Fruit fly (Drosophila melanogaster) whole organism, prepupa: ENCODE data around the gene CG44142.

Experiments used
- Blimp-1 ChIP-seq: fragments of 200-800 bp; sonication (Bioruptor generic); optimal IDR thresholded peaks from 3 replicates; lab custom pipeline; 2017; ENCODE audit warnings: missing biosample characterization, missing genetic modification characterization, mild to moderate bottlenecking, moderate library complexity, missing genetic modification reagents
- CG10631 ChIP-seq: fragments of 200-800 bp; sonication (Bioruptor generic); optimal IDR thresholded peaks from 2 replicates; lab custom pipeline; 2016; ENCODE audit warnings: missing biosample characterization, missing genetic modification characterization
- CG11294 ChIP-seq: fragments of 200-800 bp; sonication (Bioruptor generic); IDR thresholded peaks from 2 replicates; pipeline ENCODE4 v1.3.6; 2022; ENCODE audit warnings: missing biosample characterization, missing genetic modification characterization
- CG16779 ChIP-seq: fragments of 200-800 bp; sonication (Bioruptor generic); optimal IDR thresholded peaks from 3 replicates; lab custom pipeline; 2017; ENCODE audit warnings: missing biosample characterization, mild to moderate bottlenecking, missing genetic modification characterization
- CG3032 ChIP-seq: fragments of 200-800 bp; optimal IDR thresholded peaks from 2 replicates; lab custom pipeline; 2019; ENCODE audit warnings: missing biosample characterization, mild to moderate bottlenecking, missing genetic modification characterization, moderate library complexity
- CG31627 ChIP-seq: fragments of 200-800 bp; sonication (Bioruptor generic); optimal IDR thresholded peaks from 3 replicates; lab custom pipeline; 2016; ENCODE audit warnings: missing biosample characterization, missing genetic modification characterization
- CG32006 ChIP-seq: fragments of 200-800 bp; sonication (Bioruptor generic); optimal IDR thresholded peaks from 3 replicates; lab custom pipeline; 2017; ENCODE audit warnings: missing biosample characterization, mild to moderate bottlenecking, missing genetic modification characterization
- CG34406 ChIP-seq: fragments of 200-800 bp; sonication (Bioruptor generic); optimal IDR thresholded peaks from 3 replicates; lab custom pipeline; 2016; ENCODE audit warnings: missing biosample characterization, missing genetic modification characterization
- CG3919 ChIP-seq: fragments of 200-800 bp; sonication (Bioruptor generic); optimal IDR thresholded peaks from 3 replicates; lab custom pipeline; 2016; ENCODE audit warnings: missing biosample characterization, missing genetic modification characterization
- CG4318 ChIP-seq: fragments of 200-800 bp; sonication (Bioruptor generic); optimal IDR thresholded peaks from 3 replicates; lab custom pipeline; 2017; ENCODE audit warnings: missing biosample characterization, mild to moderate bottlenecking, missing genetic modification characterization
- CG6163 ChIP-seq: fragments of 200-800 bp; sonication (Bioruptor generic); IDR thresholded peaks from 3 replicates; pipeline ENCODE4 v1.3.6; 2022; ENCODE audit warnings: missing biosample characterization, missing genetic modification characterization
- CG6276 ChIP-seq: fragments of 200-800 bp; sonication (Bioruptor generic); optimal IDR thresholded peaks from 2 replicates; lab custom pipeline; 2017; ENCODE audit warnings: missing biosample characterization, mild to moderate bottlenecking, missing genetic modification characterization
- CG6792 ChIP-seq: fragments of 200-800 bp; sonication (Bioruptor generic); optimal IDR thresholded peaks from 3 replicates; lab custom pipeline; 2016; ENCODE audit warnings: missing biosample characterization, missing genetic modification characterization
- CG6808 ChIP-seq: fragments of 200-800 bp; sonication (Bioruptor generic); optimal IDR thresholded peaks from 3 replicates; lab custom pipeline; 2017; ENCODE audit warnings: missing biosample characterization, missing genetic modification characterization, mild to moderate bottlenecking, moderate library complexity, missing genetic modification reagents
- CG7368 ChIP-seq: fragments of 200-800 bp; sonication (Bioruptor generic); optimal IDR thresholded peaks from 3 replicates; lab custom pipeline; 2016; ENCODE audit warnings: missing biosample characterization, missing genetic modification characterization
- CG8119 ChIP-seq: fragments of 200-800 bp; sonication (Bioruptor generic); IDR thresholded peaks from 3 replicates; pipeline ENCODE4 v1.3.6; 2022; ENCODE audit warnings: missing biosample characterization, missing genetic modification characterization
- CG8319 ChIP-seq: fragments of 200-800 bp; sonication (Bioruptor generic); optimal IDR thresholded peaks from 3 replicates; lab custom pipeline; 2016; ENCODE audit warnings: missing biosample characterization, missing genetic modification characterization
- CG8632 ChIP-seq: fragments of 200-800 bp; sonication (Bioruptor generic); optimal IDR thresholded peaks from 3 replicates; lab custom pipeline; 2016; ENCODE audit warnings: missing biosample characterization, missing genetic modification characterization
- CG9139 ChIP-seq: fragments of 200-800 bp; sonication (Bioruptor generic); optimal IDR thresholded peaks from 3 replicates; lab custom pipeline; 2017; ENCODE audit warnings: missing biosample characterization, mild to moderate bottlenecking, missing genetic modification characterization
- Eip75B ChIP-seq: fragments of 200-800 bp; sonication (Bioruptor generic); optimal IDR thresholded peaks from 3 replicates; lab custom pipeline; 2016; ENCODE audit warnings: missing biosample characterization, missing genetic modification characterization
- Eip78C ChIP-seq: fragments of 200-800 bp; sonication (Bioruptor generic); peaks from one replicate; lab custom pipeline; 2016; ENCODE audit warnings: missing biosample characterization, missing genetic modification characterization
- Eip93F ChIP-seq: fragments of 200-800 bp; sonication (Bioruptor generic); optimal IDR thresholded peaks from 2 replicates; lab custom pipeline; 2016; ENCODE audit warnings: missing biosample characterization, mild to moderate bottlenecking, missing genetic modification characterization
- Ets21C ChIP-seq: fragments of 200-800 bp; sonication (Bioruptor generic); optimal IDR thresholded peaks from 3 replicates; lab custom pipeline; 2016; ENCODE audit warnings: missing biosample characterization, missing genetic modification characterization
- Ets96B ChIP-seq: fragments of 200-800 bp; optimal IDR thresholded peaks from 2 replicates; lab custom pipeline; 2019; ENCODE audit warnings: missing biosample characterization, mild to moderate bottlenecking, missing genetic modification characterization, moderate library complexity
- Hr38 ChIP-seq: sonication (Bioruptor generic); optimal IDR thresholded peaks from 2 replicates; lab custom pipeline; 2016; ENCODE audit warnings: missing biosample characterization, missing genetic modification characterization
- Hr39 ChIP-seq: fragments of 200-800 bp; sonication (Bioruptor generic); optimal IDR thresholded peaks from 2 replicates; lab custom pipeline; 2016; ENCODE audit warnings: missing biosample characterization, missing genetic modification characterization
- Hr4 ChIP-seq: fragments of 200-800 bp; sonication (Bioruptor generic); optimal IDR thresholded peaks from 3 replicates; lab custom pipeline; 2016; ENCODE audit warnings: missing biosample characterization, missing genetic modification characterization
- Met ChIP-seq: fragments of 200-800 bp; sonication (Bioruptor generic); optimal IDR thresholded peaks from 3 replicates; lab custom pipeline; 2016; ENCODE audit warnings: missing biosample characterization, missing genetic modification characterization
- OdsH ChIP-seq: fragments of 200-800 bp; sonication (Bioruptor generic); optimal IDR thresholded peaks from 3 replicates; lab custom pipeline; 2016; ENCODE audit warnings: missing biosample characterization, missing genetic modification characterization
- Smox ChIP-seq: fragments of 200-800 bp; sonication (Bioruptor generic); optimal IDR thresholded peaks from 3 replicates; lab custom pipeline; 2016; ENCODE audit warnings: missing biosample characterization, missing genetic modification characterization
- Sox102F ChIP-seq: fragments of 200-800 bp; sonication (Bioruptor generic); optimal IDR thresholded peaks from 2 replicates; lab custom pipeline; 2016; ENCODE audit warnings: missing biosample characterization, mild to moderate bottlenecking, missing genetic modification characterization
- Sox15 ChIP-seq: fragments of 200-800 bp; sonication (Bioruptor generic); optimal IDR thresholded peaks from 3 replicates; lab custom pipeline; 2016; ENCODE audit warnings: missing biosample characterization, missing genetic modification characterization
- achi ChIP-seq: fragments of 200-800 bp; sonication (Bioruptor generic); optimal IDR thresholded peaks from 3 replicates; lab custom pipeline; 2016; ENCODE audit warnings: missing biosample characterization, missing genetic modification characterization
- acj6 ChIP-seq: fragments of 200-800 bp; sonication (Bioruptor generic); optimal IDR thresholded peaks from 3 replicates; lab custom pipeline; 2016; ENCODE audit warnings: missing biosample characterization, missing genetic modification characterization
- cyc ChIP-seq: fragments of 200-800 bp; sonication (Bioruptor generic); optimal IDR thresholded peaks from 3 replicates; lab custom pipeline; 2016; ENCODE audit warnings: missing biosample characterization, missing genetic modification characterization
- dac ChIP-seq: fragments of 200-800 bp; sonication (Bioruptor generic); optimal IDR thresholded peaks from 2 replicates; lab custom pipeline; 2017; ENCODE audit warnings: missing biosample characterization, mild to moderate bottlenecking, missing genetic modification characterization
- dsx ChIP-seq: fragments of 200-800 bp; optimal IDR thresholded peaks from 3 replicates; lab custom pipeline; 2019; ENCODE audit warnings: missing biosample characterization, mild to moderate bottlenecking, missing genetic modification characterization, moderate library complexity; ENCODE audit not compliant: poor library complexity, severe bottlenecking
- eg ChIP-seq: fragments of 200-800 bp; sonication (Bioruptor generic); IDR thresholded peaks from 3 replicates; pipeline ENCODE4 v1.3.6; 2022; ENCODE audit warnings: missing biosample characterization, missing genetic modification characterization
- esn ChIP-seq: fragments of 200-800 bp; sonication (Bioruptor generic); optimal IDR thresholded peaks from 2 replicates; lab custom pipeline; 2016; ENCODE audit warnings: missing biosample characterization, mild to moderate bottlenecking, missing genetic modification characterization, moderate library complexity
- fd59A ChIP-seq: fragments of 200-800 bp; sonication (Bioruptor generic); optimal IDR thresholded peaks from 2 replicates; lab custom pipeline; 2017; ENCODE audit warnings: missing biosample characterization, mild to moderate bottlenecking, missing genetic modification characterization, missing genetic modification reagents
- fd85E ChIP-seq: fragments of 200-800 bp; sonication (Bioruptor generic); optimal IDR thresholded peaks from 3 replicates; lab custom pipeline; 2016; ENCODE audit warnings: missing biosample characterization, missing genetic modification characterization
- fkh ChIP-seq: fragments of 200-800 bp; sonication (Bioruptor generic); optimal IDR thresholded peaks from 3 replicates; lab custom pipeline; 2017; ENCODE audit warnings: missing biosample characterization, mild to moderate bottlenecking, missing genetic modification characterization, moderate library complexity
- lz ChIP-seq: fragments of 200-800 bp; sonication (Bioruptor generic); optimal IDR thresholded peaks from 3 replicates; lab custom pipeline; 2016; ENCODE audit warnings: missing biosample characterization, missing genetic modification characterization
- net ChIP-seq: fragments of 200-800 bp; sonication (Bioruptor generic); optimal IDR thresholded peaks from 3 replicates; lab custom pipeline; 2016; ENCODE audit warnings: missing biosample characterization, missing genetic modification characterization
- pdm3 ChIP-seq: fragments of 200-800 bp; sonication (Bioruptor generic); optimal IDR thresholded peaks from 3 replicates; lab custom pipeline; 2016; ENCODE audit warnings: missing biosample characterization, missing genetic modification characterization
- spab ChIP-seq: fragments of 200-800 bp; sonication (Bioruptor generic); optimal IDR thresholded peaks from 2 replicates; lab custom pipeline; 2017; ENCODE audit warnings: missing biosample characterization, mild to moderate bottlenecking, missing genetic modification characterization, missing genetic modification reagents
- ss ChIP-seq, 2 experiments: fragments of 200-800 bp; sonication (Bioruptor generic); optimal IDR thresholded peaks; 2 replicates in 1 of 2; 3 replicates in 1 of 2; lab custom pipeline; 2017 to 2018; ENCODE audit warnings: mild to moderate bottlenecking in 2 of 2, missing biosample characterization in 2 of 2, missing genetic modification characterization in 2 of 2, moderate library complexity in 1 of 2
- svp ChIP-seq: fragments of 200-800 bp; sonication (Bioruptor generic); peaks from one replicate; lab custom pipeline; 2016; ENCODE audit warnings: missing biosample characterization, missing genetic modification characterization
- topi ChIP-seq: fragments of 200-800 bp; sonication (Bioruptor generic); optimal IDR thresholded peaks from 3 replicates; lab custom pipeline; 2016; ENCODE audit warnings: missing biosample characterization, missing genetic modification characterization

CG44142 gene

dm6 chr3R:13313088-13313487 is at the start of gene CG44142:
Gene CG44142 (minus strand): TSS chr3R:13313188.
- TF ChIP-seq Hr38 (no peak), CG6163 (no peak), OdsH (GFP tag; lab: Kevin White, UChicago) (no peak), topi (no peak), CG32006 (no peak), Hr39 (GFP tag; lab: Kevin White, UChicago) (no peak), CG31627 (GFP tag; lab: Kevin White, UChicago) (no peak), eg (GFP tag; lab: Robert Waterston, UW) (no peak), CG16779 (tag; lab: Kevin White, UChicago) (no peak), lz (GFP tag; lab: Kevin White, UChicago) (no peak), fd85E (GFP tag; lab: Kevin White, UChicago) (no peak), achi (GFP tag; lab: Kevin White, UChicago) (no peak), CG8319 (no peak), CG6276 (GFP tag; lab: Kevin White, UChicago) (no peak), pdm3 (GFP tag; lab: Kevin White, UChicago) (no peak), Ets21C (GFP tag; lab: Kevin White, UChicago) (no peak), fkh (GFP tag; lab: Kevin White, UChicago) (no peak)

- TF ChIP-seq CG31627 (GFP tag; lab: Kevin White, UChicago): no peak
- no peak for TF ChIP-seq CG8119 (GFP tag; lab: Robert Waterston, UW)
- no peak for TF ChIP-seq CG8319
- TF ChIP-seq esn (GFP tag; lab: Kevin White, UChicago): no peak
- 0 out of 3 replicates have a peak, but pooled peaks have one; percentile 37 for TF ChIP-seq CG6163
- TF ChIP-seq CG6792 (GFP tag; lab: Kevin White, UChicago): no peak
- no peak for TF ChIP-seq CG3032 (tag; lab: Kevin White, UChicago)
- TF ChIP-seq Eip75B: no peak
- no peak for TF ChIP-seq CG6276 (GFP tag; lab: Kevin White, UChicago)
- no peak for TF ChIP-seq CG32006
- TF ChIP-seq CG9139 (GFP tag; lab: Kevin White, UChicago): no peak
- no peak for TF ChIP-seq CG6808 (GFP tag; lab: Kevin White, UChicago)
- TF ChIP-seq dac (GFP tag; lab: Kevin White, UChicago): no peak
- peak; percentile 23 for TF ChIP-seq Met (GFP tag; lab: Kevin White, UChicago)
- no peak for TF ChIP-seq CG11294 (GFP tag; lab: Robert Waterston, UW)
- no peak for TF ChIP-seq Sox15
- TF ChIP-seq Eip93F: no peak
- no peak for TF ChIP-seq spab (GFP tag; lab: Kevin White, UChicago)
- no peak for TF ChIP-seq CG8632 (GFP tag; lab: Kevin White, UChicago)
- TF ChIP-seq lz (GFP tag; lab: Kevin White, UChicago): no peak
- no peak for TF ChIP-seq eg (GFP tag; lab: Robert Waterston, UW)
- TF ChIP-seq Blimp-1 (GFP tag; lab: Kevin White, UChicago): no peak
- TF ChIP-seq Hr38: no peak
- TF ChIP-seq cyc (GFP tag; lab: Kevin White, UChicago): no peak
- no peak for TF ChIP-seq svp (GFP tag; lab: Kevin White, UChicago)
- TF ChIP-seq Sox102F (GFP tag; lab: Kevin White, UChicago): peak; percentile 22
- TF ChIP-seq acj6 (GFP tag; lab: Kevin White, UChicago): no peak
- TF ChIP-seq Hr39 (GFP tag; lab: Kevin White, UChicago): no peak
- no peak for TF ChIP-seq CG4318 (GFP tag; lab: Kevin White, UChicago)
- TF ChIP-seq CG16779 (tag; lab: Kevin White, UChicago): no peak
- TF ChIP-seq dsx: no peak
- no peak for TF ChIP-seq CG34406
- TF ChIP-seq topi: no peak
- TF ChIP-seq Hr4 (GFP tag; lab: Kevin White, UChicago): no peak
- no peak for TF ChIP-seq ss (GFP tag; optimal IDR thresholded peaks at IDR 0.05; lab: Kevin White, UChicago)
- no peak for TF ChIP-seq Ets21C (GFP tag; lab: Kevin White, UChicago)
- TF ChIP-seq net (GFP tag; lab: Kevin White, UChicago): peak; percentile 18
- no peak for TF ChIP-seq CG10631
- TF ChIP-seq CG7368 (GFP tag; lab: Kevin White, UChicago): no peak
- no peak for TF ChIP-seq fkh (GFP tag; lab: Kevin White, UChicago)
- TF ChIP-seq Eip78C (GFP tag; lab: Kevin White, UChicago): peak; percentile 49
- TF ChIP-seq fd59A: no peak
- no peak for TF ChIP-seq Ets96B
- no peak for TF ChIP-seq fd85E (GFP tag; lab: Kevin White, UChicago)
- no peak for TF ChIP-seq Smox
- no peak for TF ChIP-seq achi (GFP tag; lab: Kevin White, UChicago)
- peak; percentile 51 for TF ChIP-seq CG3919 (GFP tag; lab: Kevin White, UChicago)
Measured at dm6 chr3R:13360108-13360507, 47.1 kb upstream of the CG44142 start.
